Fruit fly (Drosophila melanogaster) whole organism, prepupa: ENCODE data around the gene CG15330.

Experiments
- Blimp-1 ChIP-seq: fragments of 200-800 bp; sonication (Bioruptor generic); optimal IDR thresholded peaks from 3 replicates; lab custom pipeline; 2017; ENCODE audit warnings: missing biosample characterization, missing genetic modification characterization, mild to moderate bottlenecking, moderate library complexity, missing genetic modification reagents
- CG11762 ChIP-seq: fragments of 200-800 bp; sonication (Bioruptor generic); optimal IDR thresholded peaks from 3 replicates; lab custom pipeline; 2016; ENCODE audit warnings: missing biosample characterization, missing genetic modification characterization; ENCODE audit not compliant: insufficient read depth
- CG15336 ChIP-seq: fragments of 200-800 bp; sonication (Bioruptor generic); IDR thresholded peaks from 2 replicates; pipeline ENCODE4 v1.3.6; 2022; ENCODE audit warnings: missing biosample characterization, missing genetic modification characterization
- CG4318 ChIP-seq: fragments of 200-800 bp; sonication (Bioruptor generic); optimal IDR thresholded peaks from 3 replicates; lab custom pipeline; 2017; ENCODE audit warnings: missing biosample characterization, mild to moderate bottlenecking, missing genetic modification characterization
- CG6808 ChIP-seq: fragments of 200-800 bp; sonication (Bioruptor generic); optimal IDR thresholded peaks from 3 replicates; lab custom pipeline; 2017; ENCODE audit warnings: missing biosample characterization, missing genetic modification characterization, mild to moderate bottlenecking, moderate library complexity, missing genetic modification reagents
- CG8119 ChIP-seq: fragments of 200-800 bp; sonication (Bioruptor generic); IDR thresholded peaks from 3 replicates; pipeline ENCODE4 v1.3.6; 2022; ENCODE audit warnings: missing biosample characterization, missing genetic modification characterization
- CG8319 ChIP-seq: fragments of 200-800 bp; sonication (Bioruptor generic); optimal IDR thresholded peaks from 3 replicates; lab custom pipeline; 2016; ENCODE audit warnings: missing biosample characterization, missing genetic modification characterization
- CG9139 ChIP-seq: fragments of 200-800 bp; sonication (Bioruptor generic); optimal IDR thresholded peaks from 3 replicates; lab custom pipeline; 2017; ENCODE audit warnings: missing biosample characterization, mild to moderate bottlenecking, missing genetic modification characterization
- Eip78C ChIP-seq: fragments of 200-800 bp; sonication (Bioruptor generic); peaks from one replicate; lab custom pipeline; 2016; ENCODE audit warnings: missing biosample characterization, missing genetic modification characterization
- Gug ChIP-seq: fragments of 200-800 bp; sonication (Bioruptor generic); IDR thresholded peaks from 2 replicates; pipeline ENCODE4 v1.3.6; 2022; ENCODE audit warnings: missing biosample characterization, missing genetic modification characterization
- Lpt ChIP-seq: fragments of 200-800 bp; sonication (Bioruptor generic); optimal IDR thresholded peaks from 3 replicates; lab custom pipeline; 2016; ENCODE audit warnings: missing biosample characterization, missing genetic modification characterization
- OdsH ChIP-seq: fragments of 200-800 bp; sonication (Bioruptor generic); optimal IDR thresholded peaks from 3 replicates; lab custom pipeline; 2016; ENCODE audit warnings: missing biosample characterization, missing genetic modification characterization
- achi ChIP-seq: fragments of 200-800 bp; sonication (Bioruptor generic); optimal IDR thresholded peaks from 3 replicates; lab custom pipeline; 2016; ENCODE audit warnings: missing biosample characterization, missing genetic modification characterization
- esn ChIP-seq: fragments of 200-800 bp; sonication (Bioruptor generic); optimal IDR thresholded peaks from 2 replicates; lab custom pipeline; 2016; ENCODE audit warnings: missing biosample characterization, mild to moderate bottlenecking, missing genetic modification characterization, moderate library complexity

dm6 chrX:7934679-7935078, 21.2 kb upstream of the CG15330 start, which contains the start of gene RpS14b:
- TF ChIP-seq OdsH (GFP tag; lab: Kevin White, UChicago) (peak; percentile 56), CG8319 (GFP tag; lab: Kevin White, UChicago) (peak; percentile 18), CG9139 (GFP tag; lab: Kevin White, UChicago) (peak; percentile 62), CG6808 (peak; percentile 62), CG11762 (GFP tag; lab: Kevin White, UChicago) (no peak), CG4318 (no peak), CG8119 (GFP tag; lab: Robert Waterston, UW) (no peak; the same call in 2 of the 3 replicates), Eip78C (peak; percentile 77), achi (GFP tag; lab: Kevin White, UChicago) (peak; percentile 64), Lpt (no peak), CG15336 (peak; percentile 29; the same call in 1 of the 2 replicates), esn (peak; percentile 77), Gug (GFP tag; lab: Robert Waterston, UW) (no peak; the same call in 1 of the 2 replicates), Blimp-1 (GFP tag; lab: Kevin White, UChicago) (no peak)
